Worm (Caenorhabditis elegans) whole organism, mixed stage, embryonic: ENCODE data around the gene let-754.
"Not testable (repeated sequence)": the region's sequence is repeated elsewhere in the genome, so short reads cannot be mapped to it uniquely, and the experiment has no call there.

Source experiments
- elt-3 ChIP-seq: fragments of 150-350 bp; optimal IDR thresholded peaks from 2 replicates; lab custom pipeline; 2014; ENCODE audit warnings: missing biosample characterization, missing genetic modification characterization
- flh-1 ChIP-seq: fragments of 200-800 bp; sonication (Bioruptor generic); optimal IDR thresholded peaks from 2 replicates; lab custom pipeline; 2018; ENCODE audit warnings: mild to moderate bottlenecking, missing genetic modification characterization, moderate library complexity, missing compliant biosample characterization
- lin-13 ChIP-seq: fragments of 150-350 bp; optimal IDR thresholded peaks from 2 replicates; lab custom pipeline; 2014; ENCODE audit warnings: missing biosample characterization, missing genetic modification characterization
- mab-5 ChIP-seq: fragments of 150-350 bp; optimal IDR thresholded peaks from 2 replicates; lab custom pipeline; 2014; ENCODE audit warnings: missing biosample characterization, missing genetic modification characterization
- nhr-76 ChIP-seq: sonication (generic microtip); optimal IDR thresholded peaks from 2 replicates; lab custom pipeline; 2017; ENCODE audit warnings: missing biosample characterization, missing genetic modification characterization
- pha-4 ChIP-seq: fragments of 150-350 bp; optimal IDR thresholded peaks from 2 replicates; lab custom pipeline; 2018; ENCODE audit warnings: missing biosample characterization, missing genetic modification reagents, missing genetic modification characterization
- snpc-4 ChIP-seq: fragments of 150-350 bp; optimal IDR thresholded peaks from 2 replicates; lab custom pipeline; 2014; ENCODE audit warnings: missing biosample characterization, missing genetic modification characterization
- unc-39 ChIP-seq: fragments of 150-350 bp; optimal IDR thresholded peaks from 2 replicates; lab custom pipeline; 2014; ENCODE audit warnings: missing biosample characterization, missing genetic modification characterization

DNA sequence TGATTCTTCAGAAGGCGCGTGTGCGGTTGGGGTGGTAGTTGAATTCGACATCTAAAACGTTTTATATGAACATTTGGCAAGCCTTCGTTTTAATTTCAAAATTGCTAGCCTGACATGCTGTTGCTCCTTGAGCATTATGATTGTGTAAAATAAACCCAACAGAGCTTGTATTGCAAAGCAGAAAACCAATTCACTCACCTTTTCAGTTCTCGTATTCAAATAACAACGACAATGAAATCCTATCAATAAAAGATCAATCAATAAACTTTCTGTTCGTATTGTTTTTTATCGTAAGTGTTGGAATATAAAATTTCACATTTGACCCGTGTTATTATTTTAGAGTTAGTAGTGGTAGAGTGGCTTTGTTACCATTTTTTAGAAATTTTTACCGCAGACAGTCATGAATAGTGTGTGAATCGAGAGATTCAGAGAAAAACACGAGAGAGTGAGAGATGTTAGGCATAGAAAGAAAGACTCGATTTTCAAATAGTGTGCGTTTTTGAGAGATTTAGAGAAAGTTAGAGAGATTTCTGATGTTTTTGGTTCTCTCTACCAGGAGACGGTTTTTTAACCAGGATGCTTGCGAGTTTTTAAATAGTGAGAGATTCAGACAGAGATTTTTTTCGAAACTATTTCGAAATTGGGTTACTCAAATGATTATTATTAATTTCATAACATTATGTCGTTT lies 6.0 kb upstream of the let-754 start, which contains the start of gene F54H12.10:
- TF ChIP-seq flh-1 (GFP tag; lab: Kevin White, UChicago); pha-4 (tag; lab: Kevin White, UChicago); mab-5 (tag; lab: Kevin White, UChicago); unc-39 (tag; lab: Kevin White, UChicago); lin-13 (tag; lab: Kevin White, UChicago); elt-3 (tag; lab: Kevin White, UChicago); nhr-76; snpc-4: not testable (repeated sequence)
